Worm (Caenorhabditis elegans) whole organism, L1 larva: ENCODE measurements around the gene R09B5.11.

Source experiments
- C04F5.9 ChIP-seq: sonication (generic microtip); optimal IDR thresholded peaks from 2 replicates; lab custom pipeline; 2016; ENCODE audit warnings: missing genetic modification characterization, missing compliant biosample characterization
- C34B4.2 ChIP-seq: sonication (generic microtip); optimal IDR thresholded peaks from 2 replicates; lab custom pipeline; 2017; ENCODE audit warnings: mild to moderate bottlenecking, missing genetic modification characterization, missing compliant biosample characterization
- aha-1 ChIP-seq: fragments of 150-350 bp; optimal IDR thresholded peaks from 2 replicates; lab custom pipeline; 2014; ENCODE audit warnings: missing biosample characterization, missing genetic modification characterization
- alr-1 ChIP-seq: fragments of 200-800 bp; sonication (Bioruptor generic); optimal IDR thresholded peaks from 2 replicates; lab custom pipeline; 2018; ENCODE audit warnings: borderline replicate concordance, mild to moderate bottlenecking, missing genetic modification characterization, missing compliant biosample characterization
- aly-2 ChIP-seq: fragments of 150-350 bp; optimal IDR thresholded peaks from 2 replicates; lab custom pipeline; 2014; ENCODE audit warnings: missing biosample characterization, missing genetic modification characterization
- ama-1 ChIP-seq: fragments of 150-350 bp; optimal IDR thresholded peaks from 2 replicates; lab custom pipeline; 2014
- blmp-1 ChIP-seq: fragments of 150-350 bp; optimal IDR thresholded peaks from 2 replicates; lab custom pipeline; 2014; ENCODE audit warnings: missing biosample characterization, missing genetic modification characterization
- ceh-88 ChIP-seq: fragments of 200-800 bp; sonication (Bioruptor generic); IDR thresholded peaks from 2 replicates; pipeline ENCODE4 v1.3.6; 2022; ENCODE audit warnings: missing genetic modification characterization, missing compliant biosample characterization
- ceh-90 ChIP-seq: sonication (generic microtip); optimal IDR thresholded peaks from 2 replicates; lab custom pipeline; 2016; ENCODE audit warnings: missing genetic modification characterization, missing compliant biosample characterization
- dsc-1 ChIP-seq: sonication (generic microtip); optimal IDR thresholded peaks from 2 replicates; lab custom pipeline; 2016; ENCODE audit warnings: mild to moderate bottlenecking, missing genetic modification characterization, missing compliant biosample characterization
- efl-1 ChIP-seq, 4 experiments: fragments of 150-350 bp; optimal IDR thresholded peaks in 3 of 4; peaks in 1 of 4; 1 replicate in 1 of 4; 2 replicates in 3 of 4; lab custom pipeline; 2014; ENCODE audit warnings: missing biosample characterization in 2 of 4, missing genetic modification characterization in 2 of 4, missing genetic modification reagents in 2 of 4
- efl-3 ChIP-seq: fragments of 200-800 bp; sonication (Bioruptor generic); optimal IDR thresholded peaks from 2 replicates; lab custom pipeline; 2018; ENCODE audit warnings: mild to moderate bottlenecking, missing genetic modification characterization, missing compliant biosample characterization
- egl-27 ChIP-seq, 2 experiments: fragments of 150-350 bp in 1 of 2; sonication (generic microtip); optimal IDR thresholded peaks; 3 replicates each; lab custom pipeline; 2017 to 2018; ENCODE audit warnings: missing biosample characterization in 2 of 2, missing genetic modification characterization in 2 of 2, missing genetic modification reagents in 2 of 2
- fkh-10 ChIP-seq: sonication (generic microtip); optimal IDR thresholded peaks from 2 replicates; lab custom pipeline; 2017; ENCODE audit warnings: missing biosample characterization, missing genetic modification reagents, missing genetic modification characterization
- grh-1 ChIP-seq: fragments of 200-800 bp; sonication (Bioruptor generic); IDR thresholded peaks from 2 replicates; pipeline ENCODE4 v1.3.6; 2022; ENCODE audit warnings: missing genetic modification reagents, missing genetic modification characterization, missing compliant biosample characterization
- hlh-17 ChIP-seq: fragments of 200-800 bp; sonication (Bioruptor generic); optimal IDR thresholded peaks from 2 replicates; lab custom pipeline; 2018; ENCODE audit warnings: missing genetic modification characterization, mild to moderate bottlenecking, missing compliant biosample characterization, moderate library complexity, borderline replicate concordance
- hlh-4 ChIP-seq: sonication (generic microtip); optimal IDR thresholded peaks from 2 replicates; lab custom pipeline; 2016; ENCODE audit warnings: mild to moderate bottlenecking, missing genetic modification characterization, missing compliant biosample characterization
- hpl-2 ChIP-seq: fragments of 150-350 bp; optimal IDR thresholded peaks from 2 replicates; lab custom pipeline; 2014; ENCODE audit warnings: missing biosample characterization, missing genetic modification reagents, missing genetic modification characterization
- isw-1 ChIP-seq: fragments of 200-800 bp; sonication (Bioruptor generic); IDR thresholded peaks from 2 replicates; pipeline ENCODE4 v1.3.6; 2022; ENCODE audit warnings: missing genetic modification characterization, missing compliant biosample characterization
- jun-1 ChIP-seq: fragments of 150-350 bp; optimal IDR thresholded peaks from 2 replicates; lab custom pipeline; 2014; ENCODE audit warnings: missing biosample characterization, missing genetic modification reagents, missing genetic modification characterization
- lin-13 ChIP-seq: fragments of 150-350 bp; optimal IDR thresholded peaks from 2 replicates; lab custom pipeline; 2014; ENCODE audit warnings: missing biosample characterization, missing genetic modification reagents, missing genetic modification characterization
- lin-14 ChIP-seq: fragments of 200-800 bp; sonication (Bioruptor generic); optimal IDR thresholded peaks from 2 replicates; lab custom pipeline; 2018; ENCODE audit warnings: mild to moderate bottlenecking, missing genetic modification characterization, moderate library complexity, missing compliant biosample characterization
- lin-15B ChIP-seq: fragments of 150-350 bp; sonication (generic microtip); optimal IDR thresholded peaks from 3 replicates; lab custom pipeline; 2014; ENCODE audit warnings: missing biosample characterization, missing genetic modification characterization
- mab-9 ChIP-seq: fragments of 200-800 bp; sonication (Bioruptor generic); IDR thresholded peaks from 2 replicates; pipeline ENCODE4 v1.3.6; 2022; ENCODE audit warnings: missing genetic modification reagents, missing genetic modification characterization, missing compliant biosample characterization
- mep-1 ChIP-seq: fragments of 150-350 bp; optimal IDR thresholded peaks from 2 replicates; lab custom pipeline; 2014; ENCODE audit warnings: missing biosample characterization, missing genetic modification characterization
- nhr-11 ChIP-seq: fragments of 150-350 bp; optimal IDR thresholded peaks from 2 replicates; lab custom pipeline; 2014; ENCODE audit warnings: missing biosample characterization, missing genetic modification characterization
- nhr-12 ChIP-seq: sonication (generic microtip); optimal IDR thresholded peaks from 2 replicates; lab custom pipeline; 2017; ENCODE audit warnings: missing biosample characterization, missing genetic modification characterization
- nhr-19 ChIP-seq: fragments of 200-800 bp; sonication (Bioruptor generic); conservative IDR thresholded peaks from 2 replicates; pipeline ENCODE4 v1.3.6; 2022; ENCODE audit warnings: missing genetic modification characterization, missing compliant biosample characterization
- nhr-20 ChIP-seq: sonication (generic microtip); optimal IDR thresholded peaks from 2 replicates; lab custom pipeline; 2016; ENCODE audit warnings: mild to moderate bottlenecking, missing genetic modification characterization, missing compliant biosample characterization
- nhr-237 ChIP-seq: fragments of 150-350 bp; optimal IDR thresholded peaks from 2 replicates; lab custom pipeline; 2014; ENCODE audit warnings: missing biosample characterization, missing genetic modification characterization
- nhr-71 ChIP-seq: sonication (generic microtip); optimal IDR thresholded peaks from 2 replicates; lab custom pipeline; 2016; ENCODE audit warnings: mild to moderate bottlenecking, missing genetic modification characterization, moderate library complexity, missing compliant biosample characterization
- nhr-76 ChIP-seq: sonication (generic microtip); optimal IDR thresholded peaks from 2 replicates; lab custom pipeline; 2017; ENCODE audit warnings: missing biosample characterization, missing genetic modification characterization
- nhr-77 ChIP-seq: fragments of 150-350 bp; optimal IDR thresholded peaks from 2 replicates; lab custom pipeline; 2014; ENCODE audit warnings: missing biosample characterization, missing genetic modification characterization
- nhr-85 ChIP-seq: sonication (generic microtip); peaks from one replicate; lab custom pipeline; 2016; ENCODE audit warnings: missing genetic modification characterization, inconsistent platforms, missing compliant biosample characterization
- pax-3 ChIP-seq: fragments of 200-800 bp; sonication (Bioruptor generic); optimal IDR thresholded peaks from 2 replicates; lab custom pipeline; 2018; ENCODE audit warnings: mild to moderate bottlenecking, missing genetic modification characterization, moderate library complexity, missing compliant biosample characterization
- pqm-1 ChIP-seq: sonication (generic microtip); optimal IDR thresholded peaks from 3 replicates; lab custom pipeline; 2017; ENCODE audit warnings: missing biosample characterization, missing genetic modification characterization
- skn-1 ChIP-seq: fragments of 150-350 bp; optimal IDR thresholded peaks from 2 replicates; lab custom pipeline; 2014; ENCODE audit warnings: missing biosample characterization, missing genetic modification characterization
- snpc-4 ChIP-seq: fragments of 150-350 bp; optimal IDR thresholded peaks from 2 replicates; lab custom pipeline; 2014; ENCODE audit warnings: missing biosample characterization, missing genetic modification characterization
- sptf-1 ChIP-seq: fragments of 150-350 bp; optimal IDR thresholded peaks from 2 replicates; lab custom pipeline; 2014; ENCODE audit warnings: missing biosample characterization, missing genetic modification characterization
- sup-37 ChIP-seq: fragments of 200-800 bp; sonication (Bioruptor generic); optimal IDR thresholded peaks from 2 replicates; lab custom pipeline; 2018; ENCODE audit warnings: mild to moderate bottlenecking, missing genetic modification characterization, missing compliant biosample characterization
- swsn-7 ChIP-seq: sonication (generic microtip); optimal IDR thresholded peaks from 2 replicates; lab custom pipeline; 2016; ENCODE audit warnings: missing genetic modification characterization, missing compliant biosample characterization
- unc-130 ChIP-seq: fragments of 150-350 bp; optimal IDR thresholded peaks from 2 replicates; lab custom pipeline; 2017; ENCODE audit warnings: missing biosample characterization, missing genetic modification characterization, inconsistent platforms
- unc-62 ChIP-seq: fragments of 150-350 bp; optimal IDR thresholded peaks from 2 replicates; lab custom pipeline; 2014; ENCODE audit warnings: missing biosample characterization, missing genetic modification reagents, missing genetic modification characterization
- unc-86 ChIP-seq: sonication (generic microtip); optimal IDR thresholded peaks from 2 replicates; lab custom pipeline; 2016; ENCODE audit warnings: missing genetic modification characterization, missing compliant biosample characterization
- unc-98 ChIP-seq: fragments of 200-800 bp; sonication (Bioruptor generic); IDR thresholded peaks from 2 replicates; pipeline ENCODE4 v1.3.6; 2022; ENCODE audit warnings: missing genetic modification characterization, missing compliant biosample characterization
- vab-15 ChIP-seq: sonication (generic microtip); optimal IDR thresholded peaks from 2 replicates; lab custom pipeline; 2017; ENCODE audit warnings: missing genotype, mild to moderate bottlenecking, missing genetic modification characterization, missing compliant biosample characterization
- xbp-1 ChIP-seq: sonication (generic microtip); optimal IDR thresholded peaks from 2 replicates; lab custom pipeline; 2016; ENCODE audit warnings: missing genetic modification characterization, missing compliant biosample characterization
- zag-1 ChIP-seq: fragments of 150-350 bp; optimal IDR thresholded peaks from 2 replicates; lab custom pipeline; 2014; ENCODE audit warnings: missing biosample characterization, missing genetic modification characterization
- zip-4 ChIP-seq: fragments of 200-800 bp; sonication (Bioruptor generic); optimal IDR thresholded peaks from 2 replicates; lab custom pipeline; 2018; ENCODE audit warnings: mild to moderate bottlenecking, missing genetic modification characterization, moderate library complexity, missing compliant biosample characterization
- ztf-11 ChIP-seq, 2 experiments: sonication (generic microtip); optimal IDR thresholded peaks; 2 replicates each; lab custom pipeline; 2016 to 2017; ENCODE audit warnings: missing genetic modification characterization in 2 of 2, missing biosample characterization in 1 of 2, missing compliant biosample characterization in 1 of 2

Gene R09B5.11

ce11 chrV:1471977-1472376 lies 33.0 kb downstream of the R09B5.11 start:
- TF ChIP-seq nhr-76 (tag; lab: Kevin White, UChicago) (no peak), zip-4 (GFP tag; lab: Kevin White, UChicago) (peak; percentile 58), ceh-88 (GFP tag; lab: Robert Waterston, UW) (no peak), skn-1 (tag; lab: Kevin White, UChicago) (peak; percentile 10), mep-1 (tag; lab: Kevin White, UChicago) (no peak), mab-9 (no peak), ama-1 (lab: Kevin White, UChicago) (no peak)

- TF ChIP-seq zag-1 (tag; lab: Kevin White, UChicago): no peak
- no peak for TF ChIP-seq ztf-11 (tag; optimal IDR thresholded peaks at IDR 0.05; lab: Kevin White, UChicago)
- no peak for TF ChIP-seq blmp-1 (tag; lab: Kevin White, UChicago)
- TF ChIP-seq unc-86 (tag; lab: Kevin White, UChicago): no peak
- no peak for TF ChIP-seq efl-1 (optimal IDR thresholded peaks at IDR 0.05; lab: Kevin White, UChicago)
- TF ChIP-seq efl-1 (GFP tag; optimal IDR thresholded peaks at IDR 0.05 in 1 of 2; lab: Kevin White, UChicago): no peak
- TF ChIP-seq lin-13 (GFP tag; lab: Kevin White, UChicago): no peak
- TF ChIP-seq xbp-1: no peak
- no peak for TF ChIP-seq hpl-2 (GFP tag; lab: Kevin White, UChicago)
- no peak for TF ChIP-seq alr-1 (tag; lab: Kevin White, UChicago)
- TF ChIP-seq hlh-17 (GFP tag; lab: Kevin White, UChicago): no peak
- TF ChIP-seq nhr-85 (tag; lab: Kevin White, UChicago): peak; percentile 73
- TF ChIP-seq mep-1 (tag; lab: Kevin White, UChicago): peak; percentile 48
- no peak for TF ChIP-seq nhr-76 (tag; lab: Kevin White, UChicago)
- TF ChIP-seq C34B4.2 (tag; lab: Kevin White, UChicago): no peak
- TF ChIP-seq nhr-71 (tag; lab: Kevin White, UChicago): peak; percentile 16
- no peak for TF ChIP-seq nhr-11 (tag; lab: Kevin White, UChicago)
- TF ChIP-seq lin-14 (GFP tag; lab: Kevin White, UChicago): peak; percentile 71
- TF ChIP-seq lin-15B (tag; lab: Kevin White, UChicago): no peak
- no peak for TF ChIP-seq nhr-77 (tag; lab: Kevin White, UChicago)
- TF ChIP-seq snpc-4: no peak
- TF ChIP-seq dsc-1: peak; percentile 36
- no peak for TF ChIP-seq nhr-19 (GFP tag; lab: Robert Waterston, UW)
- no peak for TF ChIP-seq ama-1 (lab: Kevin White, UChicago)
- no peak for TF ChIP-seq nhr-237 (tag; lab: Kevin White, UChicago)
- TF ChIP-seq isw-1 (GFP tag; lab: Robert Waterston, UW): no peak
- no peak for TF ChIP-seq swsn-7
- TF ChIP-seq C04F5.9: no peak
- TF ChIP-seq jun-1: no peak
- TF ChIP-seq mab-9: no peak
- TF ChIP-seq ceh-90 (tag; lab: Kevin White, UChicago): no peak
- TF ChIP-seq nhr-12 (tag; lab: Kevin White, UChicago): no peak
- TF ChIP-seq aly-2 (tag; lab: Kevin White, UChicago): no peak
- TF ChIP-seq vab-15 (tag; lab: Kevin White, UChicago): no peak
- TF ChIP-seq pqm-1 (tag; lab: Kevin White, UChicago): no peak
- no peak for TF ChIP-seq fkh-10 (GFP tag; lab: Kevin White, UChicago)
- TF ChIP-seq skn-1 (tag; lab: Kevin White, UChicago): no peak
These were observed 33.6 kb downstream of the R09B5.11 start for ce11 chrV:1472569-1472968.

- TF ChIP-seq vab-15 (tag; lab: Kevin White, UChicago) (no peak), unc-98 (GFP tag; lab: Robert Waterston, UW) (no peak), hlh-4 (tag; lab: Kevin White, UChicago) (no peak), sup-37 (GFP tag; lab: Kevin White, UChicago) (no peak), nhr-71 (tag; lab: Kevin White, UChicago) (peak; percentile 82), grh-1 (GFP tag; lab: Robert Waterston, UW) (no peak), sptf-1 (tag; lab: Kevin White, UChicago) (no peak), unc-62 (GFP tag; lab: Kevin White, UChicago) (no peak), isw-1 (GFP tag; lab: Robert Waterston, UW) (peak; percentile 30; the same call in 1 of the 2 replicates), pax-3 (tag; lab: Kevin White, UChicago) (no peak), aha-1 (tag; lab: Kevin White, UChicago) (no peak), nhr-20 (tag; lab: Kevin White, UChicago) (peak; percentile 40), xbp-1 (peak; percentile 44), unc-130 (tag; lab: Kevin White, UChicago) (no peak), egl-27 (tag; optimal IDR thresholded peaks at IDR 0.05; lab: Kevin White, UChicago) (peak; percentile 34 to 46), efl-3 (GFP tag; lab: Kevin White, UChicago) (no peak), nhr-76 (tag; lab: Kevin White, UChicago) (no peak)
These were observed 35.6 kb downstream of the R09B5.11 start, which contains the start of the genes F53E2.2 and unc-60 for ce11 chrV:1474486-1475125. TSS of gene F53E2.2 (plus strand) at chrV:1475086. TSS of gene unc-60 (plus strand) at chrV:1475086.
